Fruit fly (Drosophila melanogaster): ENCODE results near the gene CG18754.

DNA sequence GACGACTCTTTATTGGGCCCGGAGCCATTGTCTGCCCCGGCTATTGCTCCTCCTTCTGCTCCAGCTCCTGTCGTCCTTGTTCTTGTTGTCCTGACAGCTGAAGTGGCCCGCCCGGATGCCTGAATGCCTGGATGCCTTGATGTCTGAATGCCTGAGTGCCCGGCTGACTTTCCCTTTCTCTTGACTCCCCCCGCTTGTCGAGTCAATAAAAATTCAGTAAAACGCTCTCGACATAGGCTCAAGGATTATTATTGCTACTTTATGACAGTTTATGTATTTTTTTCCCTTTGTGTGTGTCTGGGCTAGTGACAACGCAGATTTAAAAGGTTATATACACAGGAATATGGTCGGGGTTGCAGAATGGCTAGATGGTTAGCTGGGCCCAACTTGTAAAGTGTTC, 34.0 kb upstream of the CG18754 start:
- TF ChIP-seq toe (GFP tag; optimal IDR thresholded peaks at IDR 0.05) (no peak), Crg-1 (GFP tag; optimal IDR thresholded peaks at IDR 0.05) (no peak), ovo (GFP tag; optimal IDR thresholded peaks at IDR 0.05) (no peak), cnc (optimal IDR thresholded peaks at IDR 0.05) (no peak)

All from whole organism, adult.